Worm (Caenorhabditis elegans): ENCODE measurements around the gene arrd-22.

DNA sequence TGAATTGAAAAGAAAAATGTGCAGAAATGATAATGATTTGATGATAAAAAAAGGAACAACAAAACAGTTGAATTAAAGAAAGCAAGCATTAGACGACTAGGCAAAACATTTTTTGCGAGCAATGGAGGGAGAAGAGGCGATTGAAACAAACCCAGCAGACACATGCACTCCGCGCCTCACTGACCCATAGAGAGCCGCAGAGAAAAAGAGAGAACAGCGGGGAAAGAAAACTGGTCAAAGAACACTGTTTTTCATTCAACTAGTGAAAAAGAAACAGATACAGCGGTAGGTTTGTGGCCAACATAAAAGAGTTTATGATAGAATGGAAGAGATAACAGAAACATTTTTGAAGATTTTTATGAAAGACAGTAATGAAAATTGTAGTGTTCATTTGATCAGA, 22.0 kb upstream of the arrd-22 start:
- TF ChIP-seq ceh-27 (GFP tag; optimal IDR thresholded peaks at IDR 0.05) (no peak), lin-54 (GFP tag; optimal IDR thresholded peaks at IDR 0.05) (no peak), hmg-1.2 (GFP tag; IDR thresholded peaks at IDR 0.05) (peak; percentile 60)

Measured in whole organism, young adult.